Fruit fly (Drosophila melanogaster) whole organism, embryonic: ENCODE results near the gene Prp31.

ENCODE experiments used
- CG16779 ChIP-seq: fragments of 200-800 bp; sonication (Bioruptor generic); IDR thresholded peaks from 2 replicates; pipeline ENCODE4 v1.3.6; 2022; ENCODE audit warnings: missing biosample characterization, missing genetic modification characterization
- CG33557 ChIP-seq: fragments of 200-800 bp; sonication (Bioruptor generic); optimal IDR thresholded peaks from 2 replicates; lab custom pipeline; 2019; ENCODE audit warnings: missing biosample characterization, mild to moderate bottlenecking, missing genetic modification characterization, moderate library complexity
- Gsc ChIP-seq: fragments of 200-800 bp; sonication (Bioruptor generic); IDR thresholded peaks from 2 replicates; pipeline ENCODE4 v1.3.6; 2022; ENCODE audit warnings: missing biosample characterization, missing genetic modification characterization
- chif ChIP-seq, 2 experiments: fragments of 200-800 bp; sonication (Bioruptor generic); optimal IDR thresholded peaks; 3 replicates each; lab custom pipeline; 2016; ENCODE audit warnings: missing biosample characterization in 2 of 2, missing genetic modification characterization in 2 of 2
- gcm2 ChIP-seq: fragments of 200-800 bp; sonication (Bioruptor generic); optimal IDR thresholded peaks from 2 replicates; lab custom pipeline; 2016; ENCODE audit warnings: missing biosample characterization, missing genetic modification characterization
- pho ChIP-seq: fragments of 200-800 bp; sonication (Bioruptor generic); optimal IDR thresholded peaks from 2 replicates; lab custom pipeline; 2016; ENCODE audit warnings: missing biosample characterization, missing genetic modification characterization
- sima ChIP-seq: fragments of 200-800 bp; sonication (Bioruptor generic); optimal IDR thresholded peaks from 2 replicates; lab custom pipeline; 2016; ENCODE audit warnings: missing biosample characterization, missing genetic modification characterization

DNA sequence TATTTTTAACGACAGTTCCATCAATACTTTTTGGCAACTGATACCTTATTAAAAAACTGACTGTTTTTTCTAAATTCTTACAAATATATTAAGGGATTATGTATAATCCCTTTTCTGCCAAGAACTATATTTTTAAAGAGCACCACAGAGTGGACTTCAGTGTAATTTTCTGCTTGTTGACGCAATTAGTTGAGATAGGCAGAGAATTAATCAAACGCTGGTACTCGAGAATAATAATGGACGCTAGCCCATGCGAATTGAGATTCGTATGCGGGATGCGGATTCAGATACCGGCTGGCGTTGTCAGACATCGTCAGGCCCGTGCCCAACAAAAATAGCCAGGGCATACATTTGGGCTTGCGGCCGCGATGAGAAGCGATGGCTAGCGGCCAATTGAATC, 45.6 kb upstream of the Prp31 start, which contains the start of gene CG13458:
- TF ChIP-seq CG16779 (GFP tag; lab: Robert Waterston, UW) (no peak), pho (GFP tag; lab: Kevin White, UChicago) (no peak), sima (GFP tag; lab: Kevin White, UChicago) (no peak), CG33557 (GFP tag; lab: Kevin White, UChicago) (no peak), Gsc (GFP tag; lab: Robert Waterston, UW) (no peak), gcm2 (GFP tag; lab: Kevin White, UChicago) (no peak), chif (GFP tag; optimal IDR thresholded peaks at IDR 0.05; lab: Kevin White, UChicago) (no peak)
